Fruit fly (Drosophila melanogaster) whole organism, wandering third instar larva: ENCODE results near the gene Oseg4.
A peak's percentile ranks its signal among the peaks of the same experiment; 100 is the strongest.

Source experiments
- CG32264 ChIP-seq: fragments of 200-800 bp; sonication (Bioruptor generic); optimal IDR thresholded peaks from 2 replicates; lab custom pipeline; 2016; ENCODE audit warnings: missing biosample characterization, missing genetic modification characterization
- CrebA ChIP-seq: fragments of 200-800 bp; sonication (Bioruptor generic); optimal IDR thresholded peaks from 2 replicates; lab custom pipeline; 2016; ENCODE audit warnings: missing biosample characterization, mild to moderate bottlenecking, missing genetic modification characterization, borderline replicate concordance
- GATAd ChIP-seq: sonication (Bioruptor generic); optimal IDR thresholded peaks from 2 replicates; lab custom pipeline; 2016; ENCODE audit warnings: missing biosample characterization, missing genetic modification characterization
- Vsx2 ChIP-seq: fragments of 200-300, 225-300 bp; sonication (Bioruptor generic); optimal IDR thresholded peaks from 2 replicates; lab custom pipeline; 2018; ENCODE audit warnings: missing biosample characterization, missing genetic modification characterization; ENCODE audit not compliant: partially characterized antibody
- pan ChIP-seq: fragments of >200 bp; optimal IDR thresholded peaks from 2 replicates; lab custom pipeline; 2017
- tai ChIP-seq: sonication (Bioruptor generic); optimal IDR thresholded peaks from 2 replicates; lab custom pipeline; 2016; ENCODE audit warnings: missing biosample characterization, missing genetic modification characterization
- usp ChIP-seq: fragments of >200 bp; optimal IDR thresholded peaks from 2 replicates; lab custom pipeline; 2017; ENCODE audit warnings: missing biosample characterization, missing genetic modification characterization
- woc ChIP-seq: sonication (Bioruptor generic); optimal IDR thresholded peaks from 2 replicates; lab custom pipeline; 2016; ENCODE audit warnings: missing biosample characterization, mild to moderate bottlenecking, missing genetic modification characterization

DNA sequence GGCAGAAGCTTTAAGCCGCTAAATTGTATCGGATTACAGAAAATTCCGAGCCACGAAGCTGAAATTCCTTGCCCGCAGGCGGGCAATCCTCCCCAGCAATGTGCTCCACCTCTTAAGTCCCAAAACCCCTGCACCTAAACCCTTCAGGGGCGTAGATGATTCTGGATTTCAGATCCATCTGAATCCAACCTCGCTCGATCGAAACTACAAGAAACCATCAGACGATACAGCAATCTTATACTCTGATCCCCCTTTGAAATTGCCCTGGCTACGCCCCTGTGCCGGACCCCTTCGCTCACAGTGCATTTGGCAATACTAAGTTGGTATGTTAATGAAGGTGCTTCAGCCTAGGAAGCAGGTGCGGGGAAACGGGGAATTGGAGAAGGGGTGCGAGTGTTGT is 52.5 kb downstream of the Oseg4 start:
- TF ChIP-seq tai = no peak
- no peak for TF ChIP-seq pan (lab: Kevin White, UChicago)
- TF ChIP-seq Vsx2 (GFP tag; lab: Kevin White, UChicago) = no peak
- peak; percentile 77 for TF ChIP-seq CG32264 (GFP tag; lab: Kevin White, UChicago)
- TF ChIP-seq CrebA (GFP tag; lab: Kevin White, UChicago) = no peak
- TF ChIP-seq GATAd (GFP tag; lab: Kevin White, UChicago) = no peak
- peak; percentile 55 for TF ChIP-seq woc (GFP tag; lab: Kevin White, UChicago)
- TF ChIP-seq usp (GFP tag; lab: Kevin White, UChicago) = no peak
